Fruit fly (Drosophila melanogaster) whole organism, embryonic: ENCODE results near the gene CG43218.

Experiments used
- ATbp ChIP-seq: fragments of 200-800 bp; sonication (Bioruptor generic); optimal IDR thresholded peaks from 2 replicates; lab custom pipeline; 2017; ENCODE audit warnings: missing biosample characterization, mild to moderate bottlenecking, missing genetic modification characterization, missing genetic modification reagents
- Aef1 ChIP-seq: fragments of 200-800 bp; sonication (Bioruptor generic); IDR thresholded peaks from 3 replicates; pipeline ENCODE4 v1.3.6; 2022; ENCODE audit warnings: missing biosample characterization, missing genetic modification characterization
- B-H1 ChIP-seq: fragments of 200-800 bp; sonication (Bioruptor generic); IDR thresholded peaks from 3 replicates; pipeline ENCODE4 v1.3.6; 2022; ENCODE audit warnings: missing biosample characterization, missing genetic modification characterization
- CG10543 ChIP-seq: fragments of 200-800 bp; sonication (Bioruptor generic); optimal IDR thresholded peaks from 3 replicates; lab custom pipeline; 2017; ENCODE audit warnings: missing biosample characterization, mild to moderate bottlenecking, missing genetic modification characterization, moderate library complexity
- CG13624 ChIP-seq: fragments of 200-800 bp; sonication (Bioruptor generic); optimal IDR thresholded peaks from 2 replicates; lab custom pipeline; 2016; ENCODE audit warnings: missing biosample characterization, missing genetic modification characterization
- CG15601 ChIP-seq: fragments of 200-800 bp; sonication (Bioruptor generic); optimal IDR thresholded peaks from 3 replicates; lab custom pipeline; 2019; ENCODE audit warnings: missing biosample characterization, mild to moderate bottlenecking, missing genetic modification characterization, moderate library complexity
- CG15696 ChIP-seq: fragments of 200-800 bp; sonication (Bioruptor generic); optimal IDR thresholded peaks from 2 replicates; lab custom pipeline; 2019; ENCODE audit warnings: missing biosample characterization, mild to moderate bottlenecking, missing genetic modification characterization, moderate library complexity
- CG17612 ChIP-seq: fragments of 200-800 bp; sonication (Bioruptor generic); IDR thresholded peaks from 2 replicates; pipeline ENCODE4 v1.3.6; 2022; ENCODE audit warnings: missing biosample characterization, missing genetic modification characterization
- CG18011 ChIP-seq: fragments of 200-800 bp; sonication (Bioruptor generic); optimal IDR thresholded peaks from 2 replicates; lab custom pipeline; 2017; ENCODE audit warnings: missing biosample characterization, missing genetic modification characterization, mild to moderate bottlenecking, moderate library complexity, missing genotype
- CG2120 ChIP-seq: fragments of 200-800 bp; sonication (Bioruptor generic); optimal IDR thresholded peaks from 3 replicates; lab custom pipeline; 2016; ENCODE audit warnings: missing biosample characterization, missing genetic modification characterization
- CG31388 ChIP-seq: fragments of 200-800 bp; sonication (Bioruptor generic); optimal IDR thresholded peaks from 2 replicates; lab custom pipeline; 2016; ENCODE audit warnings: missing biosample characterization, missing genetic modification characterization
- CG3726 ChIP-seq: fragments of 200-800 bp; sonication (Bioruptor generic); IDR thresholded peaks from 3 replicates; pipeline ENCODE4, ENCODE4 v1.3.6; 2022; ENCODE audit warnings: missing biosample characterization, missing genetic modification characterization
- CG3838 ChIP-seq: fragments of 200-800 bp; sonication (Bioruptor generic); optimal IDR thresholded peaks from 3 replicates; lab custom pipeline; 2016; ENCODE audit warnings: missing biosample characterization, missing genetic modification characterization
- CG4282 ChIP-seq: fragments of 200-800 bp; sonication (Bioruptor generic); optimal IDR thresholded peaks from 2 replicates; lab custom pipeline; 2016; ENCODE audit warnings: missing biosample characterization, missing genetic modification characterization
- CG5245 ChIP-seq: fragments of 200-800 bp; sonication (Bioruptor generic); optimal IDR thresholded peaks from 3 replicates; lab custom pipeline; 2016; ENCODE audit warnings: missing biosample characterization, missing genetic modification characterization
- CG5953 ChIP-seq: fragments of 200-800 bp; sonication (Bioruptor generic); IDR thresholded peaks from 2 replicates; pipeline ENCODE4 v1.3.6; 2022; ENCODE audit warnings: missing biosample characterization, missing genetic modification characterization
- CG6175 ChIP-seq: fragments of 200-800 bp; sonication (Bioruptor generic); IDR thresholded peaks from 3 replicates; pipeline ENCODE4 v1.3.6; 2022; ENCODE audit warnings: missing biosample characterization, missing genetic modification characterization
- CG6254 ChIP-seq: fragments of 200-800 bp; sonication (Bioruptor generic); optimal IDR thresholded peaks from 3 replicates; lab custom pipeline; 2017; ENCODE audit warnings: mild to moderate bottlenecking, missing biosample characterization, missing genetic modification reagents, missing genetic modification characterization
- CG7372 ChIP-seq: fragments of 200-800 bp; sonication (Bioruptor generic); IDR thresholded peaks from 2 replicates; pipeline ENCODE4 v1.3.6; 2022; ENCODE audit warnings: missing biosample characterization, missing genetic modification characterization
- CrebB ChIP-seq: fragments of 200-800 bp; sonication (Bioruptor generic); optimal IDR thresholded peaks from 3 replicates; lab custom pipeline; 2018; ENCODE audit warnings: missing biosample characterization, mild to moderate bottlenecking, missing genetic modification characterization
- Dfd ChIP-seq, 2 experiments: fragments of >200 bp; optimal IDR thresholded peaks; 2 replicates each; lab custom pipeline; 2017; ENCODE audit warnings: missing biosample characterization in 2 of 2, missing genetic modification characterization in 2 of 2
- Drgx ChIP-seq: fragments of 200-800 bp; sonication (Bioruptor generic); IDR thresholded peaks from 2 replicates; pipeline ENCODE4 v1.3.6; 2022; ENCODE audit warnings: missing biosample characterization, missing genetic modification characterization
- Hmx ChIP-seq: fragments of 200-800 bp; sonication (Bioruptor generic); optimal IDR thresholded peaks from 2 replicates; lab custom pipeline; 2016; ENCODE audit warnings: missing biosample characterization, missing genetic modification characterization
- Hr78 ChIP-seq, 2 experiments: fragments of 200-800 bp in 1 of 2; fragments of >200 bp in 1 of 2; sonication (Bioruptor generic) in 1 of 2; optimal IDR thresholded peaks; 2 replicates each; lab custom pipeline; 2017 to 2019; ENCODE audit warnings: missing biosample characterization in 2 of 2, missing genetic modification characterization in 2 of 2, mild to moderate bottlenecking in 1 of 2, moderate library complexity in 1 of 2
- Jarid2 ChIP-seq: fragments of 200-800 bp; sonication (Bioruptor generic); optimal IDR thresholded peaks from 3 replicates; lab custom pipeline; 2017; ENCODE audit warnings: mild to moderate bottlenecking, missing biosample characterization, missing genetic modification reagents, missing genetic modification characterization
- Lim3 ChIP-seq: fragments of 200-800 bp; sonication (Bioruptor generic); IDR thresholded peaks from 2 replicates; pipeline ENCODE4 v1.3.6; 2022; ENCODE audit warnings: missing biosample characterization, missing genetic modification characterization
- NC2β ChIP-seq: fragments of 200-800 bp; sonication (Bioruptor generic); optimal IDR thresholded peaks from 2 replicates; lab custom pipeline; 2016; ENCODE audit warnings: missing biosample characterization, missing genetic modification characterization
- NfI ChIP-seq: fragments of 200-800 bp; sonication (Bioruptor generic); optimal IDR thresholded peaks from 3 replicates; lab custom pipeline; 2018; ENCODE audit warnings: missing biosample characterization, mild to moderate bottlenecking, missing genetic modification characterization, moderate library complexity
- Poxn ChIP-seq: fragments of 200-800 bp; sonication (Bioruptor generic); IDR thresholded peaks from 2 replicates; pipeline ENCODE4 v1.3.6; 2022; ENCODE audit warnings: missing biosample characterization, missing genetic modification characterization
- Spps ChIP-seq: fragments of 200-800 bp; sonication (Bioruptor generic); optimal IDR thresholded peaks from 2 replicates; lab custom pipeline; 2018; ENCODE audit warnings: missing biosample characterization, mild to moderate bottlenecking, missing genetic modification characterization
- Sry-β ChIP-seq: fragments of 200-800 bp; sonication (Bioruptor generic); optimal IDR thresholded peaks from 2 replicates; lab custom pipeline; 2018; ENCODE audit warnings: missing biosample characterization, mild to moderate bottlenecking, missing genetic modification characterization, moderate library complexity
- TFAM ChIP-seq: fragments of 200-800 bp; sonication (Bioruptor generic); optimal IDR thresholded peaks from 2 replicates; lab custom pipeline; 2017; ENCODE audit warnings: missing biosample characterization, missing genetic modification characterization, inconsistent platforms
- Taf1 ChIP-seq: fragments of 200-800 bp; sonication (Bioruptor generic); IDR thresholded peaks from 2 replicates; pipeline ENCODE4 v1.3.6; 2022; ENCODE audit warnings: missing biosample characterization, missing genetic modification characterization
- Trl ChIP-seq, 3 experiments: fragments of >200 bp in 2 of 3; fragments of 200-800 bp in 1 of 3; sonication (Bioruptor generic) in 1 of 3; optimal IDR thresholded peaks; 2 replicates in 1 of 3; 3 replicates in 2 of 3; lab custom pipeline; 2016 to 2017; ENCODE audit warnings: missing biosample characterization in 1 of 3, missing genetic modification characterization in 1 of 3
- btn ChIP-seq: fragments of 200-800 bp; sonication (Bioruptor generic); optimal IDR thresholded peaks from 2 replicates; lab custom pipeline; 2016; ENCODE audit warnings: missing biosample characterization, missing genetic modification characterization
- cad ChIP-seq: fragments of >200 bp; optimal IDR thresholded peaks from 2 replicates; lab custom pipeline; 2017; ENCODE audit warnings: missing biosample characterization, missing genetic modification characterization
- chn ChIP-seq: fragments of 200-800 bp; sonication (Bioruptor generic); optimal IDR thresholded peaks from 2 replicates; lab custom pipeline; 2016; ENCODE audit warnings: missing biosample characterization, missing genetic modification characterization
- dmrt99B ChIP-seq: fragments of 200-800 bp; sonication (Bioruptor generic); optimal IDR thresholded peaks from 2 replicates; lab custom pipeline; 2018; ENCODE audit warnings: missing biosample characterization, mild to moderate bottlenecking, missing genetic modification characterization, moderate library complexity
- dysf ChIP-seq: fragments of 200-800 bp; sonication (Bioruptor generic); IDR thresholded peaks from 3 replicates; pipeline ENCODE4 v1.3.6; 2022; ENCODE audit warnings: missing biosample characterization, missing genetic modification characterization
- fd64A ChIP-seq: fragments of 200-800 bp; sonication (Bioruptor generic); optimal IDR thresholded peaks from 3 replicates; lab custom pipeline; 2018; ENCODE audit warnings: missing biosample characterization, mild to moderate bottlenecking, missing genetic modification characterization
- lov ChIP-seq, 2 experiments: fragments of 200-800 bp in 1 of 2; fragments of >200 bp in 1 of 2; sonication (Bioruptor generic) in 1 of 2; IDR thresholded peaks in 1 of 2; optimal IDR thresholded peaks in 1 of 2; 2 replicates in 1 of 2; 3 replicates in 1 of 2; pipeline versions ENCODE4 v1.3.6 to Lab custom; 2017 to 2022; ENCODE audit warnings: missing biosample characterization in 1 of 2, missing genetic modification characterization in 1 of 2
- nerfin-2 ChIP-seq: fragments of 200-800 bp; sonication (Bioruptor generic); IDR thresholded peaks from 2 replicates; pipeline ENCODE4 v1.3.6; 2022; ENCODE audit warnings: missing biosample characterization, missing genetic modification characterization; ENCODE audit not compliant: partially characterized antibody
- oc ChIP-seq: fragments of 200-800 bp; sonication (Bioruptor generic); optimal IDR thresholded peaks from 2 replicates; lab custom pipeline; 2018; ENCODE audit warnings: missing biosample characterization, mild to moderate bottlenecking, missing genetic modification characterization, moderate library complexity
- phol ChIP-seq: fragments of 200-800 bp; sonication (Bioruptor generic); optimal IDR thresholded peaks from 3 replicates; lab custom pipeline; 2018; ENCODE audit warnings: missing biosample characterization, mild to moderate bottlenecking, missing genetic modification characterization, moderate library complexity
- salm ChIP-seq: fragments of 200-800 bp; sonication (Bioruptor generic); optimal IDR thresholded peaks from 2 replicates; lab custom pipeline; 2018; ENCODE audit warnings: missing biosample characterization, mild to moderate bottlenecking, missing genetic modification characterization
- ssp ChIP-seq: fragments of 200-800 bp; sonication (Bioruptor generic); IDR thresholded peaks from 2 replicates; pipeline ENCODE4 v1.3.6; 2022; ENCODE audit warnings: missing biosample characterization, missing genetic modification characterization
- tio ChIP-seq: fragments of 200-800 bp; sonication (Bioruptor generic); optimal IDR thresholded peaks from 2 replicates; lab custom pipeline; 2017; ENCODE audit warnings: missing biosample characterization, missing genetic modification characterization, inconsistent platforms
- vvl ChIP-seq: fragments of 200-800 bp; sonication (Bioruptor generic); IDR thresholded peaks from 2 replicates; pipeline ENCODE4 v1.3.6; 2022; ENCODE audit warnings: missing biosample characterization, missing genetic modification characterization
- yki ChIP-seq: fragments of >200 bp; optimal IDR thresholded peaks from 3 replicates; lab custom pipeline; 2018
- zf30C ChIP-seq: fragments of 200-800 bp; sonication (Bioruptor generic); optimal IDR thresholded peaks from 3 replicates; lab custom pipeline; 2018; ENCODE audit warnings: missing biosample characterization, mild to moderate bottlenecking, missing genetic modification characterization

CG43218 gene

dm6 chr3L:21239999-21240509, 17.8 kb upstream of the CG43218 start (continued):
- TF ChIP-seq CG13624 (GFP tag; lab: Kevin White, UChicago) (no peak), CG17612 (GFP tag; lab: Robert Waterston, UW) (no peak), CG15601 (no peak), CrebB (no peak), CG5245 (GFP tag; lab: Kevin White, UChicago) (no peak), cad (GFP tag; lab: Kevin White, UChicago) (no peak), CG6175 (no peak; the same call in 2 of the 3 replicates), ATbp (GFP tag; lab: Kevin White, UChicago) (peak; percentile 1), Spps (tag; lab: Kevin White, UChicago) (no peak), CG7372 (GFP tag; lab: Robert Waterston, UW) (no peak), CG15696 (tag; lab: Kevin White, UChicago) (no peak), B-H1 (GFP tag; lab: Robert Waterston, UW) (no peak; the same call in 2 of the 3 replicates), CG2120 (no peak), zf30C (no peak), fd64A (no peak), CG3838 (peak; percentile 91), Jarid2 (GFP tag; lab: Kevin White, UChicago) (peak; percentile 98), tio (GFP tag; lab: Kevin White, UChicago) (no peak), Dfd (GFP tag; optimal IDR thresholded peaks at IDR 0.05; lab: Kevin White, UChicago) (no peak), NfI (no peak), salm (tag; lab: Kevin White, UChicago) (no peak), Hmx (GFP tag; lab: Kevin White, UChicago) (no peak), ssp (GFP tag; lab: Robert Waterston, UW) (no peak), CG6254 (no peak), CG3726 (GFP tag; lab: Robert Waterston, UW) (no peak; the same call in 2 of the 3 replicates), phol (tag; lab: Kevin White, UChicago) (no peak), oc (tag; lab: Kevin White, UChicago) (peak; percentile 56), Poxn (GFP tag; lab: Robert Waterston, UW) (no peak), dmrt99B (tag; lab: Kevin White, UChicago) (peak; percentile 38), vvl (GFP tag; lab: Robert Waterston, UW) (peak; percentile 44), NC2β (GFP tag; lab: Kevin White, UChicago) (no peak), CG10543 (no peak), CG4282 (GFP tag; lab: Kevin White, UChicago) (no peak), btn (GFP tag; lab: Kevin White, UChicago) (no peak), nerfin-2 (GFP tag; lab: Robert Waterston, UW) (0 out of 2 replicates have a peak, but pooled peaks have one; percentile 48), chn (GFP tag; lab: Kevin White, UChicago) (no peak), Sry-β (GFP tag; lab: Kevin White, UChicago) (no peak), Drgx (peak; percentile 33; the same call in 1 of the 2 replicates), CG31388 (no peak), lov (optimal IDR thresholded peaks at IDR 0.05; lab: Kevin White, UChicago) (no peak), lov (GFP tag; IDR thresholded peaks at IDR 0.05; lab: Robert Waterston, UW) (no peak), Trl (optimal IDR thresholded peaks at IDR 0.05; lab: Kevin White, UChicago) (peak; percentile 81 to 86), Trl (GFP tag; optimal IDR thresholded peaks at IDR 0.05; lab: Kevin White, UChicago) (no peak), Aef1 (peak; percentile 61; the same call in 2 of the 3 replicates), TFAM (GFP tag; lab: Kevin White, UChicago) (no peak), Hr78 (GFP tag; optimal IDR thresholded peaks at IDR 0.05; lab: Kevin White, UChicago) (no peak), Lim3 (GFP tag; lab: Robert Waterston, UW) (no peak), CG5953 (GFP tag; lab: Robert Waterston, UW) (no peak), Taf1 (no peak), yki (peak; percentile 27), dysf (GFP tag; lab: Robert Waterston, UW) (no peak; the same call in 2 of the 3 replicates), CG18011 (GFP tag; lab: Kevin White, UChicago) (no peak)
